Worm (Caenorhabditis elegans): Measurements from ENCODE around the gene mans-2.

Gene mans-2

ce11 chrV:11976734-11977133 lies 8.6 kb downstream of the mans-2 start (continued):
- no peak for TF ChIP-seq zip-11 (GFP tag; IDR thresholded peaks at IDR 0.05)
- peak in 1 of 2 experiments; percentile 21 for TF ChIP-seq lsy-2 (tag; optimal IDR thresholded peaks at IDR 0.05)
- no peak for TF ChIP-seq arid-1 (GFP tag; conservative IDR thresholded peaks at IDR 0.05)
- TF ChIP-seq T20F7.1 (GFP tag; optimal IDR thresholded peaks at IDR 0.05): peak; percentile 56
- TF ChIP-seq ceh-32 (tag; optimal IDR thresholded peaks at IDR 0.05; ENCODE audit: poor library complexity): no peak
- TF ChIP-seq zip-2 (tag; optimal IDR thresholded peaks at IDR 0.05): no peak
- TF ChIP-seq snpc-4 (tag; optimal IDR thresholded peaks at IDR 0.05): no peak
- TF ChIP-seq D1046.2 (GFP tag; IDR thresholded peaks at IDR 0.05): no peak
- no peak for TF ChIP-seq lir-3 (tag; optimal IDR thresholded peaks at IDR 0.05)
- no peak for TF ChIP-seq ama-1 (optimal IDR thresholded peaks at IDR 0.05)
- TF ChIP-seq pqm-1 (tag; optimal IDR thresholded peaks at IDR 0.05): peak; percentile 34
- TF ChIP-seq ceh-82 (tag; optimal IDR thresholded peaks at IDR 0.05): no peak
- no peak for TF ChIP-seq dmd-8 (GFP tag; IDR thresholded peaks at IDR 0.05)
- TF ChIP-seq zfp-2 (tag; optimal IDR thresholded peaks at IDR 0.05): no peak
- TF ChIP-seq ZK337.2 (GFP tag; IDR thresholded peaks at IDR 0.05): no peak

ce11 chrV:11975233-11975632 lies 10.1 kb downstream of the mans-2 start, which contains the start of gene cpr-1:
Gene cpr-1, plus strand, starts transcription at chrV:11975551.
- peak; percentile 77 for TF ChIP-seq pqm-1 (tag; optimal IDR thresholded peaks at IDR 0.05)
- no peak for TF ChIP-seq daf-12 (tag; optimal IDR thresholded peaks at IDR 0.05)
- TF ChIP-seq ama-1 (optimal IDR thresholded peaks at IDR 0.05): no peak
- peak; percentile 25 for TF ChIP-seq nhr-77 (tag; optimal IDR thresholded peaks at IDR 0.05)
- peak; percentile 87 for TF ChIP-seq hlh-11 (tag; optimal IDR thresholded peaks at IDR 0.05)
- peak; percentile 69 for TF ChIP-seq nhr-48 (tag; optimal IDR thresholded peaks at IDR 0.05)
- peak; percentile 12 for TF ChIP-seq hlh-30 (tag; optimal IDR thresholded peaks at IDR 0.05; ENCODE audit: insufficient read depth)
- TF ChIP-seq dve-1 (tag; optimal IDR thresholded peaks at IDR 0.05; ENCODE audit: insufficient read depth): peak; percentile 65
- TF ChIP-seq dmd-6 (GFP tag; IDR thresholded peaks at IDR 0.05): peak; percentile 92
- peak in 1 of 2 experiments; percentile 75 for TF ChIP-seq unc-62 (GFP tag; optimal IDR thresholded peaks at IDR 0.05 in 1 of 2)
- no peak for TF ChIP-seq unc-62 (tag; optimal IDR thresholded peaks at IDR 0.05)
- no peak; the same call in 1 of the 2 replicates for TF ChIP-seq nhr-41 (GFP tag; IDR thresholded peaks at IDR 0.05)
- TF ChIP-seq daf-16 (GFP tag; optimal IDR thresholded peaks at IDR 0.05): no peak
- peak; percentile 42 for TF ChIP-seq daf-16 (tag; optimal IDR thresholded peaks at IDR 0.05)
- TF ChIP-seq nhr-28 (tag; optimal IDR thresholded peaks at IDR 0.05): peak; percentile 69
- TF ChIP-seq lin-1 (GFP tag; IDR thresholded peaks at IDR 0.05): peak; percentile 80
- peak; percentile 22 for TF ChIP-seq T20F7.1 (GFP tag; optimal IDR thresholded peaks at IDR 0.05)
- TF ChIP-seq nhr-6 (tag; optimal IDR thresholded peaks at IDR 0.05): no peak

DNA sequence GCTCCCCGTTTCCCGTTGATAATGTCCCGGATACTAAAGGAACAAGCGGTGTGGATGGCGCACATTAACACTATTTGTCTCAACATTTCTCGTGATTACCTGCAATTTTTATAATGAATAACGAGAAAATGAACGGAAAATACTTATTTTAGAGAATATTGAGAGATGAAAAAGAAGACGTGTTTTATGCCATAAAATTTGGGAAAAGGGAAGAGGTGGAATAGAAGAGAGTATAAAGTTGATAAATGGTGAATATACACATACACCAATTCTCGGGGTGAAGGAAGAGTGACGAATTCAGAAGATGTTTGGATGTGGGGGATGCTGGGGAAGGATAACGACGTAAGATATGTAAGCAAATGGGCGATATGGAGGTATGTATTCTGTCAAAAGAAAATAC lies 20.6 kb downstream of the mans-2 start, which contains the start of gene F58H1.7:
F58H1.7 (minus strand) TSS at position 101 of the 400 bp plus-strand sequence.
- TF ChIP-seq lin-29 (GFP tag; IDR thresholded peaks at IDR 0.05) (no peak), duxl-1 (tag; optimal IDR thresholded peaks at IDR 0.05; ENCODE audit: poor library complexity) (no peak), zip-11 (GFP tag; IDR thresholded peaks at IDR 0.05) (no peak), nhr-102 (tag; optimal IDR thresholded peaks at IDR 0.05) (no peak), ceh-28 (tag; optimal IDR thresholded peaks at IDR 0.05) (no peak), lin-13 (GFP tag; optimal IDR thresholded peaks at IDR 0.05) (no peak), ZK546.5 (tag; optimal IDR thresholded peaks at IDR 0.05) (no peak), tra-1 (GFP tag; IDR thresholded peaks at IDR 0.05) (no peak), set-16 (GFP tag; IDR thresholded peaks at IDR 0.05) (no peak), R02D3.7 (tag; optimal IDR thresholded peaks at IDR 0.05) (no peak), mes-2 (tag; optimal IDR thresholded peaks at IDR 0.05; ENCODE audit: poor library complexity, severe bottlenecking) (no peak), nhr-111 (GFP tag; optimal IDR thresholded peaks at IDR 0.05) (no peak), attf-4 (tag; optimal IDR thresholded peaks at IDR 0.05) (no peak)

Measured in whole organism, L4 larva.